Worm (Caenorhabditis elegans): Measurements from ENCODE around the gene npp-24.

Gene npp-24

DNA sequence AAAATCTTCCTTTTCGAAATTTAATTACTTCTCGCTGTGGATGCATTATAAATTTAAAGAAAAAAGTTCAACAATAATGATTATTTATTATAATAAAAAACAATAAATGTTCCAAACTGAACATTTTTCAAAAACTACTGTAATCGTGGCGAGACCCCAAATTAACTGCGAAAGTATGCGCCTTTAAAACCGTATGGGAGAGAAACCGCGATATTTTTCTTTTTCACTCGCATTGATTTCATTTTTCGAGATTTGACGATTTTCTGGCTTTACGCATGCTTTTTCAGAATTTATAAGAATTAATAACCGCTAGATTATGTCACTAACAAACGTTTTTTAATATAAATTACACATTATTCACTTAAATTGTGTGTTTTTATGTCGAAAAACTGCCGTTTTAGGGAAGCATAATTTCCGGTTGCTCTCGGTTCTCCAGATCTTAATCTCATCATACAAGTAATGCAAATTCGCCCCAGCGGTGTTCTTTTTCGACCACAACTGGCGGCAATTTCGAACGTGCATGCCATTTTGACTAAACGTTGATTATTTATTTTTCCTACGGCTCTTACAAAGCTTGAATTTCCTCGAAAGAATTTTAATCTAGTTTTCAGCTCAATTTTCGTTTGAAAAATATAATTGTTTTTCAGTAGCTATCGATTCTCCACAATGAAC lies 4.5 kb upstream of the npp-24 start, which contains the start of gene F12A10.8 (continued):
- TF ChIP-seq F49E8.2 (tag; optimal IDR thresholded peaks at IDR 0.05; ENCODE audit: insufficient read depth) (no peak), nfya-1 (tag; optimal IDR thresholded peaks at IDR 0.05; ENCODE audit: borderline replicate concordance, insufficient read depth) (no peak), C17E4.6 (GFP tag; IDR thresholded peaks at IDR 0.05) (no peak), lsl-1 (GFP tag; optimal IDR thresholded peaks at IDR 0.05) (peak; percentile 93), ceh-27 (GFP tag; optimal IDR thresholded peaks at IDR 0.05) (no peak), attf-6 (GFP tag; IDR thresholded peaks at IDR 0.05) (no peak), ets-4 (GFP tag; optimal IDR thresholded peaks at IDR 0.05) (no peak), ccch-3 (GFP tag; optimal IDR thresholded peaks at IDR 0.05) (no peak), nhr-27 (tag; optimal IDR thresholded peaks at IDR 0.05) (no peak), F57A8.1 (GFP tag; optimal IDR thresholded peaks at IDR 0.05) (no peak), him-1 (tag; optimal IDR thresholded peaks at IDR 0.05) (no peak), akir-1 (GFP tag; optimal IDR thresholded peaks at IDR 0.05) (no peak), fkh-3 (tag; optimal IDR thresholded peaks at IDR 0.05) (no peak), snpc-4 (GFP tag; optimal IDR thresholded peaks at IDR 0.05) (peak; percentile 22), snpc-4 (tag; optimal IDR thresholded peaks at IDR 0.05) (no peak), aptf-3 (GFP tag; IDR thresholded peaks at IDR 0.05) (no peak), K12H6.12 (tag; optimal IDR thresholded peaks at IDR 0.05) (no peak), sptf-2 (GFP tag; optimal IDR thresholded peaks at IDR 0.05) (no peak), rpc-1 (optimal IDR thresholded peaks at IDR 0.05) (no peak), rpc-1 (tag; optimal IDR thresholded peaks at IDR 0.05) (no peak), Y56A3A.18 (GFP tag; IDR thresholded peaks at IDR 0.05) (no peak), ztf-22 (GFP tag; optimal IDR thresholded peaks at IDR 0.05) (no peak), nhr-90 (tag; optimal IDR thresholded peaks at IDR 0.05) (no peak), efl-1 (GFP tag; optimal IDR thresholded peaks at IDR 0.05) (peak; percentile 80), lag-1 (GFP tag; IDR thresholded peaks at IDR 0.05) (no peak), F10E7.11 (tag; optimal IDR thresholded peaks at IDR 0.05) (no peak), hlh-12 (tag; optimal IDR thresholded peaks at IDR 0.05) (no peak), repo-1 (tag; optimal IDR thresholded peaks at IDR 0.05) (no peak), snpc-3.4 (tag; optimal IDR thresholded peaks at IDR 0.05) (peak; percentile 13), F33H1.4 (GFP tag; IDR thresholded peaks at IDR 0.05) (peak; percentile 88), Y53F4B.3 (GFP tag; IDR thresholded peaks at IDR 0.05) (no peak), Y95B8A.8 (GFP tag; IDR thresholded peaks at IDR 0.05) (no peak), hmg-20 (GFP tag; IDR thresholded peaks at IDR 0.05) (no peak), tlf-1 (GFP tag; optimal IDR thresholded peaks at IDR 0.05) (no peak), pha-4 (tag; optimal IDR thresholded peaks at IDR 0.05) (no peak), F52B5.7 (tag; optimal IDR thresholded peaks at IDR 0.05) (no peak), ceh-58 (GFP tag; IDR thresholded peaks at IDR 0.05) (no peak), hmg-1.2 (GFP tag; IDR thresholded peaks at IDR 0.05) (0 out of 2 replicates have a peak, but pooled peaks have one; percentile 8), atf-7 (tag; optimal IDR thresholded peaks at IDR 0.05) (no peak), ama-1 (optimal IDR thresholded peaks at IDR 0.05) (no peak), ama-1 (GFP tag; optimal IDR thresholded peaks at IDR 0.05) (no peak), Y53G8AR.9 (GFP tag; conservative IDR thresholded peaks at IDR 0.05) (no peak), nfya-2 (GFP tag; IDR thresholded peaks at IDR 0.05) (no peak), ztf-25 (GFP tag; IDR thresholded peaks at IDR 0.05) (no peak), nhr-80 (tag; optimal IDR thresholded peaks at IDR 0.05) (no peak), dox-1 (GFP tag; IDR thresholded peaks at IDR 0.05) (no peak), T26A5.8 (tag; optimal IDR thresholded peaks at IDR 0.05) (no peak), hrde-1 (tag; optimal IDR thresholded peaks at IDR 0.05; ENCODE audit: borderline replicate concordance) (no peak), madf-8 (GFP tag; conservative IDR thresholded peaks at IDR 0.05) (peak; percentile 67), bed-2 (GFP tag; IDR thresholded peaks at IDR 0.05) (no peak)
